Worm (Caenorhabditis elegans) whole organism, midembryonic: Measurements from ENCODE around the gene srz-13.

Experiments used
- T22C8.4 ChIP-seq: fragments of 200-800 bp; sonication (Bioruptor generic); IDR thresholded peaks from 2 replicates; pipeline ENCODE4 v1.3.6; 2022; ENCODE audit warnings: missing genetic modification characterization, missing compliant biosample characterization
- cog-1 ChIP-seq: sonication (generic microtip); optimal IDR thresholded peaks from 2 replicates; lab custom pipeline; 2016; ENCODE audit warnings: missing genetic modification characterization, missing compliant biosample characterization
- flt-1 ChIP-seq: fragments of 200-800 bp; sonication (Bioruptor generic); IDR thresholded peaks from 2 replicates; pipeline ENCODE4 v1.3.6; 2022; ENCODE audit warnings: missing genetic modification characterization, missing compliant biosample characterization
- klf-2 ChIP-seq: fragments of 200-800 bp; sonication (Bioruptor generic); conservative IDR thresholded peaks from 2 replicates; pipeline ENCODE4 v1.3.6; 2022; ENCODE audit warnings: missing genetic modification reagents, missing genetic modification characterization, missing compliant biosample characterization
- med-1 ChIP-seq: sonication (generic microtip); optimal IDR thresholded peaks from 2 replicates; lab custom pipeline; 2017; ENCODE audit warnings: missing genetic modification characterization, mild to moderate bottlenecking, missing compliant biosample characterization, antibody characterized with exemption, missing genetic modification reagents; ENCODE audit not compliant: insufficient read depth
- ref-1 ChIP-seq: fragments of 200-800 bp; sonication (Bioruptor generic); conservative IDR thresholded peaks from 2 replicates; pipeline ENCODE4 v1.3.6; 2022; ENCODE audit warnings: missing genetic modification reagents, missing genetic modification characterization, missing compliant biosample characterization
- tab-1 ChIP-seq: fragments of 200-800 bp; sonication (Bioruptor generic); IDR thresholded peaks from 2 replicates; pipeline ENCODE4 v1.3.6; 2022; ENCODE audit warnings: missing genetic modification characterization, missing compliant biosample characterization
- ztf-23 ChIP-seq: fragments of 200-800 bp; sonication (Bioruptor generic); IDR thresholded peaks from 2 replicates; pipeline ENCODE4 v1.3.6; 2022; ENCODE audit warnings: missing genetic modification reagents, missing genetic modification characterization, missing compliant biosample characterization
- ztf-29 ChIP-seq: fragments of 200-800 bp; sonication (Bioruptor generic); IDR thresholded peaks from 2 replicates; pipeline ENCODE4 v1.3.6; 2022; ENCODE audit warnings: missing genetic modification reagents, missing genetic modification characterization, missing compliant biosample characterization

Gene srz-13

ce11 chrV:16218522-16218921, 36.3 kb downstream of the srz-13 start, which contains the start of gene F11A5.15:
TSS of gene F11A5.15 (minus strand) at chrV:16218622.
- no peak for TF ChIP-seq ztf-29 (GFP tag; lab: Robert Waterston, UW)
- no peak for TF ChIP-seq T22C8.4 (GFP tag; lab: Robert Waterston, UW)
- TF ChIP-seq flt-1 (GFP tag; lab: Robert Waterston, UW): no peak
- no peak for TF ChIP-seq tab-1 (GFP tag; lab: Robert Waterston, UW)
- no peak for TF ChIP-seq med-1
- TF ChIP-seq ref-1: no peak
- no peak for TF ChIP-seq klf-2 (GFP tag; lab: Robert Waterston, UW)
- TF ChIP-seq ztf-23: no peak
- TF ChIP-seq cog-1: no peak

ce11 chrV:16218972-16219757, 37.0 kb downstream of the srz-13 start, which contains the start of gene glc-1:
TSS of gene glc-1 (plus strand) at chrV:16219634.
- no peak for TF ChIP-seq ref-1
- no peak for TF ChIP-seq T22C8.4 (GFP tag; lab: Robert Waterston, UW)
- TF ChIP-seq klf-2 (GFP tag; lab: Robert Waterston, UW): no peak
- TF ChIP-seq ztf-23: no peak
- no peak for TF ChIP-seq ztf-29 (GFP tag; lab: Robert Waterston, UW)
- TF ChIP-seq tab-1 (GFP tag; lab: Robert Waterston, UW): no peak
- no peak for TF ChIP-seq flt-1 (GFP tag; lab: Robert Waterston, UW)
- TF ChIP-seq cog-1: no peak
- no peak for TF ChIP-seq med-1

DNA sequence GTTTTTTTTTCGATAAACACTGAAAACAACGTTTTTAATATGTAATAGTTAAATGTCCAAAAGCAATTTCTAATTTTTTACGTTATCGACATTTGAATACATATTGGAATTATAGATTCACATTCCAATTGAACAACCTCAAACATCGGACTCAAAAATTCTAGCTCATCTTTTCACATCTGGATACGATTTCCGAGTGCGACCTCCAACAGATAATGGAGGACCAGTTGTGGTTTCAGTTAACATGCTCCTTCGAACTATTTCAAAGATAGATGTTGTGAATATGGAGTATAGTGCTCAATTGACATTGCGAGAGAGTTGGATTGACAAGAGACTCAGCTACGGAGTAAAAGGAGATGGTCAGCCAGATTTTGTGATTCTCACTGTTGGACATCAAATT, 37.8 kb downstream of the srz-13 start:
- TF ChIP-seq klf-2 (GFP tag; lab: Robert Waterston, UW) (no peak), flt-1 (GFP tag; lab: Robert Waterston, UW) (no peak), med-1 (no peak), ztf-23 (no peak), tab-1 (GFP tag; lab: Robert Waterston, UW) (no peak), ztf-29 (GFP tag; lab: Robert Waterston, UW) (no peak), ref-1 (no peak), cog-1 (no peak), T22C8.4 (GFP tag; lab: Robert Waterston, UW) (no peak)

ce11 chrV:16224027-16224426, 41.8 kb downstream of the srz-13 start, which contains the start of gene stdh-2:
TSS of gene stdh-2 (plus strand) at chrV:16224327.
- TF ChIP-seq med-1 (no peak), T22C8.4 (GFP tag; lab: Robert Waterston, UW) (no peak), cog-1 (no peak), ztf-23 (no peak), ref-1 (no peak), flt-1 (GFP tag; lab: Robert Waterston, UW) (no peak), klf-2 (GFP tag; lab: Robert Waterston, UW) (no peak), tab-1 (GFP tag; lab: Robert Waterston, UW) (no peak), ztf-29 (GFP tag; lab: Robert Waterston, UW) (no peak)

DNA sequence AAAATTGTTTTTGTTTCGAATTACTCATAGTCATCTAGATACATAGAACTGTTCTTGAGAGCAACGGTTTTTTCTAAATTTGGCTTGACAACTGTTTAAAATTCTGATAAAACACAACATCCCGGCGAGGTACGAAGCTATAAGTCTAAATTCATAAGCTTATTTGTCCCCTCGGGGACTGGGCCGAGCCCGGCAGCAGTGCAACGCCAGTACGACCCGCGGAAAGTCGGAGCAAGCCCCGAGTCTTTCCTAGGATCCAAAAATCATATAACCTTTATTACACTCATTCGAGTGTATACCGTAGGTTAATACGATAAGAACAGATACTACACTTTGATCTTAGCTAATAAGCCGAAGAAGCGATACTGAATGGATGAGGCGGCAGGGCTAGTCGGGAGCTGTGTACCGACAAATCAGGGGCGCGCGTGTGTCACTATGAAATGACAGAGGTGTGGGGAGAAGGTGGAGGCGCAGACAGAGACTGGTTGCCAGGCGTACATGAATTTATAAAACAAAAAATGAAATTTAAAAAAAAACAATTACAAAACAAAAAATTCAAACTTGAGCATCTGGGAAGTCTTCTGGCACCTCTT, 43.4 kb downstream of the srz-13 start:
- TF ChIP-seq klf-2 (GFP tag; lab: Robert Waterston, UW) (no peak), cog-1 (no peak), tab-1 (GFP tag; lab: Robert Waterston, UW) (no peak), ztf-29 (GFP tag; lab: Robert Waterston, UW) (no peak), T22C8.4 (GFP tag; lab: Robert Waterston, UW) (no peak), flt-1 (GFP tag; lab: Robert Waterston, UW) (no peak), med-1 (no peak)

DNA sequence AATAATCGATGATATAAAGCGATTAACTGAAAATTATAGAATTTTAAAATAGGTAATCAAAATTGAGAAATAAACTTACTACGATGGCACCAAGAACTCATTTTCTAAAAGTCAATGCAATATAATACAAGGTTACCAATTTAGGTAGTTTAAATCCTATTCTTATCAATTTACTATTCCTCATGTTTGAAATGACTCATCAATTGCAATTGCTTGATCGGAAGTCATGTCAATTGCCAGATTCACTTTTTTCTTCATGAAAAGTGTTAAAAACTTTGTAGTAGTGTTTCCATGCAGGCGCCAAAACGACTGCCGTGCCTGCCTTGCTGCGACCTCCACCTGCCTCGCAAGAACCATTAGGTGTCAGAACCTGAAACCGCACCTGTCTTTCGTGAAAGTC, 44.4 kb downstream of the srz-13 start, which contains the start of gene F11A5.13:
Gene F11A5.13, minus strand, starts transcription at position 101 of the 400 bp plus-strand sequence.
- TF ChIP-seq klf-2 (GFP tag; lab: Robert Waterston, UW) (no peak), ref-1 (no peak), ztf-23 (no peak), flt-1 (GFP tag; lab: Robert Waterston, UW) (no peak), tab-1 (GFP tag; lab: Robert Waterston, UW) (no peak), med-1 (no peak), T22C8.4 (GFP tag; lab: Robert Waterston, UW) (no peak), ztf-29 (GFP tag; lab: Robert Waterston, UW) (no peak), cog-1 (no peak)

- TF ChIP-seq ztf-23 (no peak), tab-1 (GFP tag; lab: Robert Waterston, UW) (no peak), med-1 (no peak), cog-1 (no peak), ref-1 (no peak), ztf-29 (GFP tag; lab: Robert Waterston, UW) (no peak), klf-2 (GFP tag; lab: Robert Waterston, UW) (no peak), flt-1 (GFP tag; lab: Robert Waterston, UW) (no peak)
Observed at ce11 chrV:16229439-16229838, 47.2 kb downstream of the srz-13 start.

DNA sequence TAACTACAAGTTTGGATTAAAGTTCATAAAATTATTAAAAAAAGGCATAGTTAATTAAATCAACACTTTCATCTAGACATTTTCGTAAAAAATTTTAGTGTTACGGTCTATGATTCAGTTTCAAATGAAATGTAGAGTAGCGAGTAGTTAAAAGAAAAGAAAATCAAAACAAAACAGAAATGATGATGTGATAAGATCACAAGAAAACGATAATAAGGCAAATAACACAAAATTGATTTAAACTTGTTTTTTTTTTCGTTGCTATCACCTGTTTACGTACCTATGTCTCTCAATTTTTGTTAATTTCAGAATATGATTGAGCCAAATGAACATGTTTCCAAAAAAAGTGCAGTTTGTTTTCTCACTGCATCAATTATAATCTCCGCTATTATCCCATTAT, 47.7 kb downstream of the srz-13 start, which contains the start of the genes F21H7.2 and F21H7.12:
Gene F21H7.2, minus strand, starts transcription at position 101 of the 400 bp plus-strand sequence.
Gene F21H7.12, plus strand, starts transcription at position 270 of the 400 bp plus-strand sequence.
- TF ChIP-seq ref-1 (no peak), cog-1 (no peak), T22C8.4 (GFP tag; lab: Robert Waterston, UW) (no peak), tab-1 (GFP tag; lab: Robert Waterston, UW) (no peak), flt-1 (GFP tag; lab: Robert Waterston, UW) (no peak), ztf-29 (GFP tag; lab: Robert Waterston, UW) (no peak), ztf-23 (no peak), med-1 (no peak), klf-2 (GFP tag; lab: Robert Waterston, UW) (no peak)

ce11 chrV:16232180-16232579, 50.0 kb downstream of the srz-13 start, which contains the start of gene gst-22:
TSS of gene gst-22 (minus strand) at chrV:16232282.
- no peak for TF ChIP-seq ref-1
- TF ChIP-seq ztf-29 (GFP tag; lab: Robert Waterston, UW): no peak
- no peak for TF ChIP-seq ztf-23
- no peak for TF ChIP-seq klf-2 (GFP tag; lab: Robert Waterston, UW)
- no peak for TF ChIP-seq med-1
- no peak for TF ChIP-seq flt-1 (GFP tag; lab: Robert Waterston, UW)
- no peak for TF ChIP-seq T22C8.4 (GFP tag; lab: Robert Waterston, UW)
- no peak for TF ChIP-seq tab-1 (GFP tag; lab: Robert Waterston, UW)
- no peak for TF ChIP-seq cog-1
